Fruit fly (Drosophila melanogaster): Measurements from ENCODE around the gene T48.

dm6 chr3R:26871852-26872251 lies 9.7 kb upstream of the T48 start, which contains the start of gene SPARC:
- TF ChIP-seq lola (GFP tag; optimal IDR thresholded peaks at IDR 0.05) (no peak), h (GFP tag; optimal IDR thresholded peaks at IDR 0.05) (no peak), br (GFP tag; optimal IDR thresholded peaks at IDR 0.05) (no peak), dl (GFP tag; optimal IDR thresholded peaks at IDR 0.05; ENCODE audit: insufficient read depth in 1 of 2, partially characterized antibody in 2 of 2) (no peak), Hnf4 (GFP tag; optimal IDR thresholded peaks at IDR 0.05) (no peak), Hr78 (GFP tag; optimal IDR thresholded peaks at IDR 0.05) (no peak), ey (GFP tag; optimal IDR thresholded peaks at IDR 0.05) (no peak), Mio (GFP tag; optimal IDR thresholded peaks at IDR 0.05) (no peak), pan (optimal IDR thresholded peaks at IDR 0.05) (no peak), Sp1 (GFP tag; optimal IDR thresholded peaks at IDR 0.05) (no peak), CrebA (GFP tag; optimal IDR thresholded peaks at IDR 0.05; ENCODE audit: borderline replicate concordance) (no peak), foxo (GFP tag; optimal IDR thresholded peaks at IDR 0.05) (no peak)

Data from whole organism, wandering third instar larva.